Worm (Caenorhabditis elegans): ENCODE measurements around the gene der-2.

- TF ChIP-seq dao-5 (tag; optimal IDR thresholded peaks at IDR 0.05) (no peak), W03F9.2 (tag; optimal IDR thresholded peaks at IDR 0.05) (no peak), him-1 (tag; optimal IDR thresholded peaks at IDR 0.05) (no peak)
Measured at ce11 chrIII:7242988-7243387, 20.1 kb upstream of the der-2 start, which contains the start of gene osm-10.
